In the genomic region with DNA sequence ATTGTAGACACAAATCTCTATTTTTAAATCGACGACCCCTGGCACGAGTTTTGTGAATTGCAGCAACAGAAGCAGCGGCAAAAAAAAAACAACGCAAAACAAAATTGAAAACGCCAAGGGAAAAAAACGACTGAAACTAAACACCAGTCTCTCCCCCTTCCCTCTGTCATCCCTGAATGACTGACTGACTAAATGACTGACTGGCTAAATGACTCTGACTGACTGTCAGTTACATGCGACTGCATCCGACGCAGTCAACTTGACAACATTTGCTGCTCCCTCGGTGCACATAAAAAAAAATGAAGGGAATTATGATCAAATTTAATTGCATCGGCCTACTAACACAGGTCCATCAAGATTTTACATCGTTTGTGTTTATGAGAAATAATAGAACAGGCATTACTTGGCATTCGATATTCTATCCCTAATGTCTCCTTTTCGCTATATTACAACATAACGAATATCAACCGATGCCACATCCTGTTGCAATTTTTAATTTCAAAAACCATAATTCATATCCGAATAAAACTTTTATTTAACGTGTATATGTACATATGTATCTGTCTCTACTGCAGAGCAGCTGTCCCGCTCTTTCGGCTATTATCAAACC, we compare ENCODE assay signal across 1 fruit fly cellular context.
TF ChIP-seq lines count a peak whose summit lies in the region.

No protein-coding gene starts in this region.

TF ChIP-seq in whole organism, embryonic, 481 proteins besides CTCF, POLR2A, EP300 and RAD21 (continued from another document and continues in another):
- no peak for TF ChIP-seq bcd (GFP tag; optimal IDR thresholded peaks at IDR 0.05; lab: Kevin White, UChicago)
- TF ChIP-seq tin (GFP tag; optimal IDR thresholded peaks at IDR 0.05; lab: Kevin White, UChicago), result peak; percentile 16
- TF ChIP-seq gfzf (GFP tag; optimal IDR thresholded peaks at IDR 0.05; lab: Kevin White, UChicago), result no peak
- peak; percentile 12 for TF ChIP-seq pnt (GFP tag; optimal IDR thresholded peaks at IDR 0.05; lab: Kevin White, UChicago)
- no peak for TF ChIP-seq CG3995 (GFP tag; optimal IDR thresholded peaks at IDR 0.05; lab: Kevin White, UChicago)
- TF ChIP-seq CG4730 (GFP tag; IDR thresholded peaks at IDR 0.05; lab: Robert Waterston, UW), result 0 out of 2 replicates have a peak, but pooled peaks have one; percentile 9
- TF ChIP-seq Trl (optimal IDR thresholded peaks at IDR 0.05; lab: Kevin White, UChicago), result no peak
- TF ChIP-seq Trl (GFP tag; optimal IDR thresholded peaks at IDR 0.05; lab: Kevin White, UChicago), result peak; percentile 24
- TF ChIP-seq Sox100B (GFP tag; optimal IDR thresholded peaks at IDR 0.05; lab: Kevin White, UChicago), result peak; percentile 68
- TF ChIP-seq cg (GFP tag; optimal IDR thresholded peaks at IDR 0.05; lab: Kevin White, UChicago), result no peak
- TF ChIP-seq Aef1 (GFP tag; IDR thresholded peaks at IDR 0.05; lab: Robert Waterston, UW), result no peak
- no peak for TF ChIP-seq Hr78 (GFP tag; optimal IDR thresholded peaks at IDR 0.05; lab: Kevin White, UChicago)
- TF ChIP-seq nerfin-1 (tag; optimal IDR thresholded peaks at IDR 0.05; lab: Kevin White, UChicago), result peak; percentile 22
- TF ChIP-seq Pdp1 (GFP tag; optimal IDR thresholded peaks at IDR 0.05; lab: Kevin White, UChicago), result peak in 1 of 2 experiments; percentile 27
- peak; percentile 14 for TF ChIP-seq CG1233 (GFP tag; optimal IDR thresholded peaks at IDR 0.05; lab: Kevin White, UChicago)
- no peak for TF ChIP-seq CG12104 (GFP tag; optimal IDR thresholded peaks at IDR 0.05; lab: Kevin White, UChicago)
- TF ChIP-seq wek (GFP tag; optimal IDR thresholded peaks at IDR 0.05; lab: Kevin White, UChicago), result no peak
- TF ChIP-seq E2f2 (GFP tag; IDR thresholded peaks at IDR 0.05; lab: Robert Waterston, UW), result no peak
- no peak for TF ChIP-seq da (GFP tag; optimal IDR thresholded peaks at IDR 0.05; lab: Kevin White, UChicago)
- no peak for TF ChIP-seq pho (GFP tag; optimal IDR thresholded peaks at IDR 0.05; lab: Kevin White, UChicago)
- no peak for TF ChIP-seq CG11085 (GFP tag; IDR thresholded peaks at IDR 0.05; lab: Robert Waterston, UW)
- TF ChIP-seq jumu (GFP tag; optimal IDR thresholded peaks at IDR 0.05; lab: Kevin White, UChicago), result peak; percentile 14
- TF ChIP-seq Xrp1 (GFP tag; IDR thresholded peaks at IDR 0.05; lab: Robert Waterston, UW), result peak; percentile 53; the same call in 1 of the 2 replicates
- peak; percentile 52 for TF ChIP-seq CG17359 (tag; optimal IDR thresholded peaks at IDR 0.05; lab: Kevin White, UChicago)
- TF ChIP-seq CG32772 (GFP tag; IDR thresholded peaks at IDR 0.05; lab: Robert Waterston, UW), result no peak
- TF ChIP-seq Sox102F (GFP tag; optimal IDR thresholded peaks at IDR 0.05; lab: Kevin White, UChicago), result peak; percentile 62
- no peak for TF ChIP-seq CG4820 (GFP tag; optimal IDR thresholded peaks at IDR 0.05; lab: Kevin White, UChicago)
- TF ChIP-seq CG13424 (tag; optimal IDR thresholded peaks at IDR 0.05; lab: Kevin White, UChicago), result peak; percentile 34
- peak; percentile 35; the same call in 1 of the 2 replicates for TF ChIP-seq CG14441 (GFP tag; IDR thresholded peaks at IDR 0.05; lab: Robert Waterston, UW)
- TF ChIP-seq seq (GFP tag; IDR thresholded peaks at IDR 0.05; lab: Robert Waterston, UW), result no peak
- TF ChIP-seq CG6813 (GFP tag; optimal IDR thresholded peaks at IDR 0.05; lab: Kevin White, UChicago), result no peak
- TF ChIP-seq Sry-δ (GFP tag; optimal IDR thresholded peaks at IDR 0.05; lab: Kevin White, UChicago), result no peak
- TF ChIP-seq so (GFP tag; IDR thresholded peaks at IDR 0.05; lab: Robert Waterston, UW), result peak; percentile 12; the same call in 1 of the 3 replicates
- peak; percentile 15 for TF ChIP-seq CG2712 (tag; optimal IDR thresholded peaks at IDR 0.05; lab: Kevin White, UChicago)
- TF ChIP-seq CG12659 (GFP tag; optimal IDR thresholded peaks at IDR 0.05; lab: Kevin White, UChicago), result no peak
- TF ChIP-seq odd (GFP tag; optimal IDR thresholded peaks at IDR 0.05; lab: Kevin White, UChicago), result no peak
- TF ChIP-seq NFAT (GFP tag; IDR thresholded peaks at IDR 0.05; lab: Robert Waterston, UW), result no peak
- peak; percentile 57 for TF ChIP-seq Asciz (GFP tag; optimal IDR thresholded peaks at IDR 0.05; lab: Kevin White, UChicago)
- peak; percentile 67 for TF ChIP-seq gem (tag; optimal IDR thresholded peaks at IDR 0.05; lab: Kevin White, UChicago)
- no peak for TF ChIP-seq tna (GFP tag; IDR thresholded peaks at IDR 0.05; lab: Robert Waterston, UW; ENCODE audit: partially characterized antibody)
- no peak for TF ChIP-seq psq (GFP tag; optimal IDR thresholded peaks at IDR 0.05; lab: Kevin White, UChicago)
- peak; percentile 47 for TF ChIP-seq Drgx (GFP tag; IDR thresholded peaks at IDR 0.05; lab: Robert Waterston, UW)
- TF ChIP-seq Oaz (GFP tag; IDR thresholded peaks at IDR 0.05; lab: Robert Waterston, UW), result no peak
- peak; percentile 3 for TF ChIP-seq Fer1 (GFP tag; optimal IDR thresholded peaks at IDR 0.05; lab: Kevin White, UChicago)
- peak; percentile 23 for TF ChIP-seq CG10267 (tag; optimal IDR thresholded peaks at IDR 0.05; lab: Kevin White, UChicago)
- no peak for TF ChIP-seq CG2202 (tag; optimal IDR thresholded peaks at IDR 0.05; lab: Kevin White, UChicago)
- TF ChIP-seq C15 (GFP tag; IDR thresholded peaks at IDR 0.05; lab: Robert Waterston, UW), result no peak
- no peak for TF ChIP-seq otp (GFP tag; IDR thresholded peaks at IDR 0.05; lab: Robert Waterston, UW)
- TF ChIP-seq CG30403 (GFP tag; optimal IDR thresholded peaks at IDR 0.05; lab: Kevin White, UChicago), result peak; percentile 51
- no peak for TF ChIP-seq yki (optimal IDR thresholded peaks at IDR 0.05; lab: Kevin White, UChicago)
- no peak for TF ChIP-seq sna (GFP tag; IDR thresholded peaks at IDR 0.05; lab: Robert Waterston, UW; ENCODE audit: partially characterized antibody)
- no peak for TF ChIP-seq sim (GFP tag; IDR thresholded peaks at IDR 0.05; lab: Robert Waterston, UW)
- TF ChIP-seq CG10565 (GFP tag; optimal IDR thresholded peaks at IDR 0.05; lab: Kevin White, UChicago), result no peak
- TF ChIP-seq CG10654 (GFP tag; optimal IDR thresholded peaks at IDR 0.05; lab: Kevin White, UChicago), result peak; percentile 2
- TF ChIP-seq CG14965 (GFP tag; optimal IDR thresholded peaks at IDR 0.05; lab: Kevin White, UChicago; ENCODE audit: borderline replicate concordance), result no peak
- no peak for TF ChIP-seq dm (GFP tag; optimal IDR thresholded peaks at IDR 0.05; lab: Kevin White, UChicago)
- no peak for TF ChIP-seq CG1024 (GFP tag; IDR thresholded peaks at IDR 0.05; lab: Robert Waterston, UW)
- no peak for TF ChIP-seq toy (GFP tag; IDR thresholded peaks at IDR 0.05; lab: Robert Waterston, UW)
- no peak for TF ChIP-seq fd102C (GFP tag; optimal IDR thresholded peaks at IDR 0.05; lab: Kevin White, UChicago)
- TF ChIP-seq CG12236 (GFP tag; optimal IDR thresholded peaks at IDR 0.05; lab: Kevin White, UChicago), result no peak
- no peak for TF ChIP-seq CG3726 (GFP tag; IDR thresholded peaks at IDR 0.05; lab: Robert Waterston, UW)
- no peak for TF ChIP-seq CG3065 (GFP tag; optimal IDR thresholded peaks at IDR 0.05; lab: Kevin White, UChicago)
- TF ChIP-seq Hr39 (optimal IDR thresholded peaks at IDR 0.05; lab: Kevin White, UChicago), result no peak
- no peak for TF ChIP-seq Hmx (GFP tag; optimal IDR thresholded peaks at IDR 0.05; lab: Kevin White, UChicago)
- no peak for TF ChIP-seq hb (GFP tag; IDR thresholded peaks at IDR 0.05; lab: Robert Waterston, UW; ENCODE audit: partially characterized antibody)
- no peak for TF ChIP-seq CG13296 (GFP tag; optimal IDR thresholded peaks at IDR 0.05; lab: Kevin White, UChicago)
- TF ChIP-seq lov (optimal IDR thresholded peaks at IDR 0.05; lab: Kevin White, UChicago), result no peak
- no peak for TF ChIP-seq lov (GFP tag; IDR thresholded peaks at IDR 0.05; lab: Robert Waterston, UW)
- no peak for TF ChIP-seq scrt (GFP tag; optimal IDR thresholded peaks at IDR 0.05; lab: Kevin White, UChicago)
- TF ChIP-seq exex (tag; optimal IDR thresholded peaks at IDR 0.05; lab: Kevin White, UChicago), result no peak
- no peak for TF ChIP-seq CG1602 (GFP tag; optimal IDR thresholded peaks at IDR 0.05; lab: Kevin White, UChicago)
- TF ChIP-seq pan (optimal IDR thresholded peaks at IDR 0.05; lab: Kevin White, UChicago), result no peak
- TF ChIP-seq pan (GFP tag; optimal IDR thresholded peaks at IDR 0.05 in 1 of 2, IDR thresholded peaks at IDR 0.05 in 1 of 2), result no peak
- TF ChIP-seq disco-r (GFP tag; optimal IDR thresholded peaks at IDR 0.05; lab: Kevin White, UChicago), result no peak
- no peak for TF ChIP-seq CG13894 (tag; optimal IDR thresholded peaks at IDR 0.05; lab: Kevin White, UChicago)
- no peak for TF ChIP-seq zfh1 (GFP tag; IDR thresholded peaks at IDR 0.05; lab: Robert Waterston, UW)
- TF ChIP-seq CG10209 (GFP tag; optimal IDR thresholded peaks at IDR 0.05; lab: Kevin White, UChicago), result peak; percentile 70
- TF ChIP-seq ERR (GFP tag; optimal IDR thresholded peaks at IDR 0.05; lab: Kevin White, UChicago), result no peak
- TF ChIP-seq CG1792 (GFP tag; optimal IDR thresholded peaks at IDR 0.05; lab: Kevin White, UChicago), result no peak
- TF ChIP-seq Dfd (GFP tag; optimal IDR thresholded peaks at IDR 0.05; lab: Kevin White, UChicago), result no peak
- no peak for TF ChIP-seq CG7987 (GFP tag; optimal IDR thresholded peaks at IDR 0.05; lab: Kevin White, UChicago)
- no peak for TF ChIP-seq bbx (GFP tag; IDR thresholded peaks at IDR 0.05; lab: Robert Waterston, UW; ENCODE audit: partially characterized antibody)
- TF ChIP-seq D19A (tag; optimal IDR thresholded peaks at IDR 0.05; lab: Kevin White, UChicago), result no peak
- TF ChIP-seq CG2875 (GFP tag; optimal IDR thresholded peaks at IDR 0.05; lab: Kevin White, UChicago), result peak; percentile 16
- TF ChIP-seq CG7357 (GFP tag; IDR thresholded peaks at IDR 0.05; lab: Robert Waterston, UW), result no peak
- TF ChIP-seq CG10431 (GFP tag; optimal IDR thresholded peaks at IDR 0.05; lab: Kevin White, UChicago), result no peak
- peak; percentile 16 for TF ChIP-seq CG15269 (tag; optimal IDR thresholded peaks at IDR 0.05; lab: Kevin White, UChicago)
- TF ChIP-seq ems (GFP tag; optimal IDR thresholded peaks at IDR 0.05; lab: Kevin White, UChicago), result no peak
- TF ChIP-seq Vsx1 (GFP tag; optimal IDR thresholded peaks at IDR 0.05; lab: Kevin White, UChicago), result no peak
- no peak for TF ChIP-seq danr (GFP tag; IDR thresholded peaks at IDR 0.05; lab: Robert Waterston, UW)
- TF ChIP-seq usp (GFP tag; optimal IDR thresholded peaks at IDR 0.05; lab: Kevin White, UChicago), result no peak
- 0 out of 2 replicates have a peak, but pooled peaks have one; percentile 19 for TF ChIP-seq lmd (GFP tag; IDR thresholded peaks at IDR 0.05; lab: Robert Waterston, UW)
- no peak for TF ChIP-seq CG11723 (GFP tag; optimal IDR thresholded peaks at IDR 0.05; lab: Kevin White, UChicago)
- TF ChIP-seq ac (GFP tag; optimal IDR thresholded peaks at IDR 0.05; lab: Kevin White, UChicago), result no peak
- no peak for TF ChIP-seq wdn (GFP tag; IDR thresholded peaks at IDR 0.05; lab: Robert Waterston, UW)
- TF ChIP-seq Eip74EF (GFP tag; optimal IDR thresholded peaks at IDR 0.05; lab: Kevin White, UChicago), result peak in 1 of 2 experiments; percentile 60
- no peak for TF ChIP-seq CG9876 (GFP tag; optimal IDR thresholded peaks at IDR 0.05; lab: Kevin White, UChicago)
- TF ChIP-seq CG2120 (GFP tag; optimal IDR thresholded peaks at IDR 0.05; lab: Kevin White, UChicago), result no peak
- TF ChIP-seq CG9609 (GFP tag; optimal IDR thresholded peaks at IDR 0.05; lab: Kevin White, UChicago), result no peak
- no peak for TF ChIP-seq dimm (GFP tag; IDR thresholded peaks at IDR 0.05; lab: Robert Waterston, UW)
- TF ChIP-seq CG6654 (GFP tag; optimal IDR thresholded peaks at IDR 0.05; lab: Kevin White, UChicago), result no peak
- peak in 1 of 2 experiments; percentile 6 for TF ChIP-seq chif (GFP tag; optimal IDR thresholded peaks at IDR 0.05; lab: Kevin White, UChicago)
- TF ChIP-seq CG1647 (GFP tag; optimal IDR thresholded peaks at IDR 0.05; lab: Kevin White, UChicago), result no peak
- TF ChIP-seq CG14710 (tag; optimal IDR thresholded peaks at IDR 0.05; lab: Kevin White, UChicago), result peak; percentile 22
- peak; percentile 83 for TF ChIP-seq dmrt99B (tag; optimal IDR thresholded peaks at IDR 0.05; lab: Kevin White, UChicago)
- TF ChIP-seq B-H2 (GFP tag; optimal IDR thresholded peaks at IDR 0.05; lab: Kevin White, UChicago), result no peak
- TF ChIP-seq org-1 (GFP tag; optimal IDR thresholded peaks at IDR 0.05; lab: Kevin White, UChicago), result peak; percentile 52
- no peak for TF ChIP-seq schlank (tag; optimal IDR thresholded peaks at IDR 0.05; lab: Kevin White, UChicago)
- no peak for TF ChIP-seq CG33557 (GFP tag; optimal IDR thresholded peaks at IDR 0.05; lab: Kevin White, UChicago)
- peak; percentile 59 for TF ChIP-seq stc (GFP tag; IDR thresholded peaks at IDR 0.05; lab: Robert Waterston, UW)
- no peak for TF ChIP-seq CG43689 (GFP tag; IDR thresholded peaks at IDR 0.05; lab: Robert Waterston, UW)
- no peak for TF ChIP-seq dan (GFP tag; IDR thresholded peaks at IDR 0.05; lab: Robert Waterston, UW)
- no peak for TF ChIP-seq bigmax (GFP tag; optimal IDR thresholded peaks at IDR 0.05; lab: Kevin White, UChicago)
- no peak for TF ChIP-seq zen (tag; optimal IDR thresholded peaks at IDR 0.05; lab: Kevin White, UChicago)
- peak; percentile 40 for TF ChIP-seq unpg (GFP tag; optimal IDR thresholded peaks at IDR 0.05; lab: Kevin White, UChicago)
- TF ChIP-seq CG3281 (GFP tag; optimal IDR thresholded peaks at IDR 0.05; lab: Kevin White, UChicago), result no peak
- peak; percentile 18 for TF ChIP-seq run (tag; optimal IDR thresholded peaks at IDR 0.05; lab: Kevin White, UChicago)
- TF ChIP-seq NC2β (GFP tag; optimal IDR thresholded peaks at IDR 0.05; lab: Kevin White, UChicago), result no peak
- no peak for TF ChIP-seq Sin3A (optimal IDR thresholded peaks at IDR 0.05; lab: Kevin White, UChicago)
- peak in 1 of 2 experiments; percentile 77 for TF ChIP-seq Hr51 (GFP tag; optimal IDR thresholded peaks at IDR 0.05; lab: Kevin White, UChicago)
- peak; percentile 44 for TF ChIP-seq CG7556 (GFP tag; optimal IDR thresholded peaks at IDR 0.05; lab: Kevin White, UChicago)
- TF ChIP-seq ci (GFP tag; IDR thresholded peaks at IDR 0.05; lab: Robert Waterston, UW), result no peak
- TF ChIP-seq peb (GFP tag; IDR thresholded peaks at IDR 0.05; lab: Robert Waterston, UW), result no peak
- no peak for TF ChIP-seq CG11560 (tag; IDR thresholded peaks at IDR 0.05; lab: Robert Waterston, UW)
- TF ChIP-seq E2f1 (GFP tag; IDR thresholded peaks at IDR 0.05; lab: Robert Waterston, UW), result no peak
- no peak for TF ChIP-seq gro (GFP tag; optimal IDR thresholded peaks at IDR 0.05; lab: Kevin White, UChicago)
- TF ChIP-seq Ets65A (GFP tag; lab: Kevin White, UChicago), result peak; percentile 31
- TF ChIP-seq CG34224 (GFP tag; IDR thresholded peaks at IDR 0.05; lab: Robert Waterston, UW; ENCODE audit: partially characterized antibody), result no peak
- peak; percentile 30 for TF ChIP-seq CG12391 (tag; optimal IDR thresholded peaks at IDR 0.05; lab: Kevin White, UChicago)
